Worm (Caenorhabditis elegans): ENCODE results near the gene cutl-1.
A peak's percentile ranks its signal among the peaks of the same experiment; 100 is the strongest.

The cutl-1 gene

ce11 chrV:13357652-13358281 is 48.1 kb downstream of the cutl-1 start, which contains the start of gene F32H5.1:
F32H5.1 (minus strand) TSS chrV:13358037.
- TF ChIP-seq nhr-28 (tag; optimal IDR thresholded peaks at IDR 0.05) (peak; percentile 42), dve-1 (tag; optimal IDR thresholded peaks at IDR 0.05; ENCODE audit: insufficient read depth) (peak; percentile 31), hlh-30 (tag; optimal IDR thresholded peaks at IDR 0.05; ENCODE audit: insufficient read depth) (no peak), aha-1 (tag) (peak; percentile 18), dmd-6 (GFP tag; IDR thresholded peaks at IDR 0.05) (peak; percentile 67), pqm-1 (tag; optimal IDR thresholded peaks at IDR 0.05) (peak; percentile 88), daf-8 (GFP tag; IDR thresholded peaks at IDR 0.05) (no peak), lsy-2 (tag; optimal IDR thresholded peaks at IDR 0.05) (peak in 1 of 2 experiments; percentile 11), nhr-42 (GFP tag; IDR thresholded peaks at IDR 0.05) (no peak), ztf-7 (tag; optimal IDR thresholded peaks at IDR 0.05) (peak; percentile 81)

ce11 chrV:13356210-13356609 is 49.7 kb downstream of the cutl-1 start:
- TF ChIP-seq lsy-2 (tag; optimal IDR thresholded peaks at IDR 0.05) (no peak), unc-62 (GFP tag; optimal IDR thresholded peaks at IDR 0.05 in 1 of 2) (peak in 1 of 2 experiments; percentile 82), unc-62 (tag; optimal IDR thresholded peaks at IDR 0.05) (no peak)
